Worm (Caenorhabditis elegans) whole organism, young adult: ENCODE data around the gene fbxb-17.

Source experiments
- B0035.1 ChIP-seq: sonication (generic microtip); optimal IDR thresholded peaks from 2 replicates; lab custom pipeline; 2016; ENCODE audit warnings: missing genetic modification characterization, mild to moderate bottlenecking, missing compliant biosample characterization, missing genotype, missing genetic modification reagents
- F22D6.2 ChIP-seq: sonication (generic microtip); optimal IDR thresholded peaks from 2 replicates; lab custom pipeline; 2016; ENCODE audit warnings: mild to moderate bottlenecking, missing genetic modification characterization, missing compliant biosample characterization
- F57C9.4 ChIP-seq: sonication (generic microtip); optimal IDR thresholded peaks from 2 replicates; lab custom pipeline; 2017; ENCODE audit warnings: mild to moderate bottlenecking, missing genetic modification characterization, missing compliant biosample characterization
- T26A5.8 ChIP-seq: sonication (generic microtip); optimal IDR thresholded peaks from 2 replicates; lab custom pipeline; 2016; ENCODE audit warnings: missing genetic modification characterization, missing compliant biosample characterization
- Y53F4B.3 ChIP-seq: fragments of 200-800 bp; sonication (Bioruptor generic); IDR thresholded peaks from 2 replicates; pipeline ENCODE4 v1.3.6; 2022; ENCODE audit warnings: missing genetic modification reagents, missing genetic modification characterization, missing compliant biosample characterization
- Y56A3A.18 ChIP-seq: fragments of 200-800 bp; sonication (Bioruptor generic); IDR thresholded peaks from 2 replicates; pipeline ENCODE4 v1.3.6; 2022; ENCODE audit warnings: missing genetic modification reagents, missing genetic modification characterization, missing compliant biosample characterization
- Y67H2A.10 ChIP-seq: fragments of 200-800 bp; sonication (Bioruptor generic); conservative IDR thresholded peaks from 2 replicates; pipeline ENCODE4 v1.3.6; 2022; ENCODE audit warnings: missing genetic modification reagents, missing genetic modification characterization, missing compliant biosample characterization
- Y79H2A.3 ChIP-seq: fragments of 200-800 bp; sonication (Bioruptor generic); conservative IDR thresholded peaks from 2 replicates; pipeline ENCODE4 v1.3.6; 2022; ENCODE audit warnings: missing genetic modification reagents, missing genetic modification characterization, missing compliant biosample characterization
- ZK185.1 ChIP-seq: sonication (generic microtip); optimal IDR thresholded peaks from 2 replicates; lab custom pipeline; 2016; ENCODE audit warnings: mild to moderate bottlenecking, missing genetic modification characterization, missing compliant biosample characterization; ENCODE audit not compliant: poor library complexity, severe bottlenecking
- attf-3 ChIP-seq: fragments of 200-800 bp; sonication (Bioruptor generic); conservative IDR thresholded peaks from 2 replicates; pipeline ENCODE4 v1.3.6; 2022; ENCODE audit warnings: missing genetic modification reagents, missing genetic modification characterization, missing compliant biosample characterization
- ceh-100 ChIP-seq: fragments of 200-800 bp; sonication (Bioruptor generic); IDR thresholded peaks from 2 replicates; pipeline ENCODE4 v1.3.6; 2022; ENCODE audit warnings: missing genetic modification reagents, missing genetic modification characterization, missing compliant biosample characterization
- ceh-27 ChIP-seq: fragments of 200-800 bp; sonication (Bioruptor generic); optimal IDR thresholded peaks from 2 replicates; lab custom pipeline; 2018; ENCODE audit warnings: mild to moderate bottlenecking, missing genetic modification characterization, moderate library complexity, missing compliant biosample characterization
- ceh-40 ChIP-seq: fragments of 200-800 bp; sonication (Bioruptor generic); IDR thresholded peaks from 2 replicates; pipeline ENCODE4 v1.3.6; 2022; ENCODE audit warnings: missing genetic modification characterization, missing compliant biosample characterization
- chd-7 ChIP-seq: sonication (generic microtip); optimal IDR thresholded peaks from 2 replicates; lab custom pipeline; 2016; ENCODE audit warnings: mild to moderate bottlenecking, missing genetic modification characterization, moderate library complexity, missing compliant biosample characterization
- dox-1 ChIP-seq: fragments of 200-800 bp; sonication (Bioruptor generic); IDR thresholded peaks from 2 replicates; pipeline ENCODE4 v1.3.6; 2022; ENCODE audit warnings: missing genetic modification reagents, missing genetic modification characterization, missing compliant biosample characterization
- ets-4 ChIP-seq: fragments of 200-800 bp; sonication (Bioruptor generic); optimal IDR thresholded peaks from 2 replicates; lab custom pipeline; 2018; ENCODE audit warnings: mild to moderate bottlenecking, missing genetic modification characterization, missing compliant biosample characterization
- him-1 ChIP-seq: sonication (generic microtip); optimal IDR thresholded peaks from 2 replicates; lab custom pipeline; 2016; ENCODE audit warnings: missing genotype, missing genetic modification reagents, missing genetic modification characterization, missing compliant biosample characterization
- hlh-12 ChIP-seq: sonication (generic microtip); optimal IDR thresholded peaks from 2 replicates; lab custom pipeline; 2016; ENCODE audit warnings: missing genetic modification characterization, missing compliant biosample characterization
- hlh-26 ChIP-seq: fragments of 200-800 bp; sonication (Bioruptor generic); conservative IDR thresholded peaks from 2 replicates; pipeline ENCODE4 v1.3.6; 2022; ENCODE audit warnings: missing genetic modification reagents, missing genetic modification characterization, missing compliant biosample characterization
- hsf-1 ChIP-seq: fragments of 200-800 bp; sonication (Bioruptor generic); IDR thresholded peaks from 2 replicates; pipeline ENCODE4 v1.3.6; 2022; ENCODE audit warnings: missing genetic modification reagents, missing genetic modification characterization, missing compliant biosample characterization
- let-607 ChIP-seq, 2 experiments: fragments of 200-800 bp in 1 of 2; sonication (Bioruptor generic) in 1 of 2; sonication (generic microtip) in 1 of 2; optimal IDR thresholded peaks; 2 replicates each; lab custom pipeline; 2016 to 2018; ENCODE audit warnings: mild to moderate bottlenecking in 2 of 2, missing compliant biosample characterization in 2 of 2, missing genetic modification characterization in 2 of 2, moderate library complexity in 2 of 2, missing genotype in 1 of 2
- lin-26 ChIP-seq: fragments of 200-800 bp; sonication (Bioruptor generic); IDR thresholded peaks from 2 replicates; pipeline ENCODE4 v1.3.6; 2022; ENCODE audit warnings: missing genetic modification reagents, missing genetic modification characterization, missing compliant biosample characterization
- madf-6 ChIP-seq: fragments of 200-800 bp; sonication (Bioruptor generic); IDR thresholded peaks from 2 replicates; pipeline ENCODE4 v1.3.6; 2022; ENCODE audit warnings: missing genetic modification reagents, missing genetic modification characterization, missing compliant biosample characterization
- madf-8 ChIP-seq: fragments of 200-800 bp; sonication (Bioruptor generic); conservative IDR thresholded peaks from 2 replicates; pipeline ENCODE4 v1.3.6; 2022; ENCODE audit warnings: missing genetic modification reagents, missing genetic modification characterization, missing compliant biosample characterization
- nfya-2 ChIP-seq: fragments of 200-800 bp; sonication (Bioruptor generic); IDR thresholded peaks from 2 replicates; pipeline ENCODE4 v1.3.6; 2022; ENCODE audit warnings: missing genetic modification reagents, missing genetic modification characterization, missing compliant biosample characterization
- nhr-179 ChIP-seq: sonication (generic microtip); optimal IDR thresholded peaks from 2 replicates; lab custom pipeline; 2016; ENCODE audit warnings: mild to moderate bottlenecking, missing genetic modification characterization, missing compliant biosample characterization
- nhr-27 ChIP-seq: fragments of 200-800 bp; sonication (Bioruptor generic); optimal IDR thresholded peaks from 2 replicates; lab custom pipeline; 2018; ENCODE audit warnings: mild to moderate bottlenecking, missing genetic modification characterization, moderate library complexity, missing compliant biosample characterization
- nhr-80 ChIP-seq: sonication (generic microtip); optimal IDR thresholded peaks from 2 replicates; lab custom pipeline; 2016; ENCODE audit warnings: missing genetic modification characterization, missing compliant biosample characterization
- snpc-1.1 ChIP-seq: sonication (generic microtip); optimal IDR thresholded peaks from 2 replicates; lab custom pipeline; 2017; ENCODE audit warnings: missing genetic modification characterization, mild to moderate bottlenecking, missing compliant biosample characterization, antibody characterized with exemption, moderate library complexity, missing genotype, missing genetic modification reagents; ENCODE audit not compliant: insufficient read depth
- snpc-3.4 ChIP-seq: sonication (generic microtip); optimal IDR thresholded peaks from 2 replicates; lab custom pipeline; 2017; ENCODE audit warnings: missing genetic modification characterization, mild to moderate bottlenecking, missing compliant biosample characterization, antibody characterized with exemption, moderate library complexity, missing genotype, missing genetic modification reagents
- tlf-1 ChIP-seq: fragments of 200-800 bp; sonication (Bioruptor generic); optimal IDR thresholded peaks from 2 replicates; lab custom pipeline; 2018; ENCODE audit warnings: mild to moderate bottlenecking, missing genetic modification characterization, missing compliant biosample characterization
- unc-62 ChIP-seq: fragments of 150-350 bp; optimal IDR thresholded peaks from 2 replicates; lab custom pipeline; 2014; ENCODE audit warnings: missing biosample characterization, missing genetic modification reagents, missing genetic modification characterization
- zfh-2 ChIP-seq: fragments of 200-800 bp; sonication (Bioruptor generic); conservative IDR thresholded peaks from 2 replicates; pipeline ENCODE4 v1.3.6; 2022; ENCODE audit warnings: missing genetic modification reagents, missing genetic modification characterization, missing compliant biosample characterization
- ztf-18 ChIP-seq: sonication (generic microtip); optimal IDR thresholded peaks from 2 replicates; lab custom pipeline; 2016; ENCODE audit warnings: missing genotype, mild to moderate bottlenecking, missing genetic modification characterization, missing compliant biosample characterization
- ztf-25 ChIP-seq: fragments of 200-800 bp; sonication (Bioruptor generic); IDR thresholded peaks from 2 replicates; pipeline ENCODE4 v1.3.6; 2022; ENCODE audit warnings: missing genetic modification reagents, missing genetic modification characterization, missing compliant biosample characterization

fbxb-17 gene

DNA sequence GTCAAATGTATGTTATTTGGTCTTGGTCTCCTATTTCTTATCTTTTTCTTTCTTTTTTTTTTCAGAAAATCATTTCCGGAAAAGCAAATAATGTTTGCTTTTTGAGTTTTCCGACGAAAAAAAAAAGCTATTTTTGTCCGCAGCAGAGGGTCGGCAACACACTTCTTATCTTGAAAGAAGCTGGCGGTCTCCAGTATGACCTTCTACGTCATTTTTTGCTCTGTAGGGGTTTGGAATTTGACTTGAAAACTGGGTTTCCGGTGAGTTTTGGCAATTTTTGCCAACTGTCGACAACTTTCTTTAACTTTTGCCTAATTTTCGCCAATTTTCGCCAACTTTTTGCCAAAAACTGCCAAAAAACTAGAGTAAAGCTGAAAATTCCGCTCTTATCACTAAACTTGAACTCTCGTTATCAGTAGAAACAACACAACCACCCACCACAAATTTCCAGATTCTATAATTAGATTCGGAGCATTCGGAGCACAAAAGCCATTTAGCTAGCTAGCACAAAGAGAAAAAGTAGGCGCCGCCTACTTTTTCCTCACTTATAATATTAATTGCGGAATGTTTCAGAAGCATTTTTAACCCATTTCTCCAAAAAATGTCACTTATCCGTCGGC is 5.8 kb upstream of the fbxb-17 start, which contains the start of gene nhx-6:
nhx-6 (plus strand) TSS at position 570 of the 620 bp plus-strand sequence.
- no peak for TF ChIP-seq F22D6.2 (tag; lab: Kevin White, UChicago)
- TF ChIP-seq nhr-80 = peak; percentile 47
- TF ChIP-seq ztf-18 (tag; lab: Kevin White, UChicago) = no peak
- no peak for TF ChIP-seq Y67H2A.10 (GFP tag; lab: Robert Waterston, UW)
- TF ChIP-seq chd-7 = no peak
- TF ChIP-seq hsf-1 (GFP tag; lab: Robert Waterston, UW) = no peak
- TF ChIP-seq unc-62 (GFP tag; lab: Kevin White, UChicago) = no peak
- no peak for TF ChIP-seq nhr-179 (tag; lab: Kevin White, UChicago)
- TF ChIP-seq hlh-12 = no peak
- TF ChIP-seq dox-1 (GFP tag; lab: Robert Waterston, UW) = 0 out of 2 replicates have a peak, but pooled peaks have one; percentile 17
- TF ChIP-seq, all 124 proteins: peak for 2

ce11 chrII:1670985-1671384 is 5.2 kb upstream of the fbxb-17 start:
- TF ChIP-seq ceh-100 (GFP tag; lab: Robert Waterston, UW) (no peak), zfh-2 (0 out of 2 replicates have a peak, but pooled peaks have one; percentile 33)

ce11 chrII:1672673-1673072 is 3.5 kb upstream of the fbxb-17 start:
- peak; percentile 29; the same call in 1 of the 2 replicates for TF ChIP-seq zfh-2
- TF ChIP-seq ceh-27 = no peak
- TF ChIP-seq nfya-2 (GFP tag; lab: Robert Waterston, UW) = no peak
- no peak for TF ChIP-seq attf-3 (GFP tag; lab: Robert Waterston, UW)
- TF ChIP-seq, all 124 proteins: peak for 1

- no peak for TF ChIP-seq attf-3 (GFP tag; lab: Robert Waterston, UW)
- no peak for TF ChIP-seq ceh-40 (GFP tag; lab: Robert Waterston, UW)
- no peak for TF ChIP-seq snpc-1.1 (tag; lab: Kevin White, UChicago)
- no peak for TF ChIP-seq Y53F4B.3 (GFP tag; lab: Robert Waterston, UW)
Observed at ce11 chrII:1679081-1679480, 2.9 kb downstream of the fbxb-17 start, which contains the start of gene irld-36. TSS of gene irld-36 (plus strand) at chrII:1679381.

DNA sequence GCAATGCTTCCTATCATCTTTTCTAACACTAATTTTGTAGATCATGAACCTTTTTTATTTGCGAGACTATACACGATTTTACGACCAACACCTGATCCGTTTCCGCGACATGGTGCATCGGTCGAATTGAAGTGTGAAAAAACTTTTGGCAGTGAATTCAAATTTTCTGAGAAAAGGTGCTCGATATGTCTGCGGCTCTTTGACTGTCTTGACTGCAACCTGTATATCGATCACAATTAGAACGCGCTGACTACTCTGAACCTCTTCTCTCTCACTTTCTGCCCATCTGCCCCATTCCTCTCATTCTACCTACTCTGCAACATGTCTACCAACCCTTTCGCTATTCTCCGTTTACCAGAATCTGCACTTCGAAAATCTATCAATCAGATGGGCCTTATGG is 6.0 kb downstream of the fbxb-17 start, which contains the start of gene fbxb-26:
fbxb-26 (plus strand) TSS at position 301 of the 400 bp plus-strand sequence.
- no peak for TF ChIP-seq Y56A3A.18 (GFP tag; lab: Robert Waterston, UW)
- TF ChIP-seq tlf-1 (GFP tag; lab: Kevin White, UChicago) = no peak
- no peak for TF ChIP-seq lin-26
- TF ChIP-seq let-607 (tag; optimal IDR thresholded peaks at IDR 0.05; lab: Kevin White, UChicago) = no peak
- no peak for TF ChIP-seq zfh-2
- TF ChIP-seq ets-4 (GFP tag; lab: Kevin White, UChicago) = no peak
- TF ChIP-seq Y79H2A.3 (GFP tag; lab: Robert Waterston, UW) = no peak
- no peak for TF ChIP-seq ztf-25 (GFP tag; lab: Robert Waterston, UW)
- TF ChIP-seq ZK185.1 (tag; lab: Kevin White, UChicago) = no peak
- no peak for TF ChIP-seq B0035.1
- no peak for TF ChIP-seq snpc-3.4 (tag; lab: Kevin White, UChicago)
- no peak for TF ChIP-seq ceh-100 (GFP tag; lab: Robert Waterston, UW)
- no peak for TF ChIP-seq hlh-26 (GFP tag; lab: Robert Waterston, UW)
- TF ChIP-seq T26A5.8 (tag; lab: Kevin White, UChicago) = no peak
- TF ChIP-seq madf-8 (GFP tag; lab: Robert Waterston, UW) = no peak
- TF ChIP-seq nhr-27 = no peak
- no peak for TF ChIP-seq F22D6.2 (tag; lab: Kevin White, UChicago)
- TF ChIP-seq him-1 (tag; lab: Kevin White, UChicago) = no peak
- no peak for TF ChIP-seq madf-6 (GFP tag; lab: Robert Waterston, UW)
- no peak for TF ChIP-seq F57C9.4 (tag; lab: Kevin White, UChicago)
- TF ChIP-seq, all 124 proteins: peak for 0
